Worm (Caenorhabditis elegans) whole organism, midembryonic: ENCODE data around the gene srj-55.

ENCODE experiments used
- cog-1 ChIP-seq: sonication (generic microtip); optimal IDR thresholded peaks from 2 replicates; lab custom pipeline; 2016; ENCODE audit warnings: missing genetic modification characterization, missing compliant biosample characterization
- flt-1 ChIP-seq: fragments of 200-800 bp; sonication (Bioruptor generic); IDR thresholded peaks from 2 replicates; pipeline ENCODE4 v1.3.6; 2022; ENCODE audit warnings: missing genetic modification characterization, missing compliant biosample characterization
- klf-2 ChIP-seq: fragments of 200-800 bp; sonication (Bioruptor generic); conservative IDR thresholded peaks from 2 replicates; pipeline ENCODE4 v1.3.6; 2022; ENCODE audit warnings: missing genetic modification reagents, missing genetic modification characterization, missing compliant biosample characterization
- med-1 ChIP-seq: sonication (generic microtip); optimal IDR thresholded peaks from 2 replicates; lab custom pipeline; 2017; ENCODE audit warnings: missing genetic modification characterization, mild to moderate bottlenecking, missing compliant biosample characterization, antibody characterized with exemption, missing genetic modification reagents; ENCODE audit not compliant: insufficient read depth
- ref-1 ChIP-seq: fragments of 200-800 bp; sonication (Bioruptor generic); conservative IDR thresholded peaks from 2 replicates; pipeline ENCODE4 v1.3.6; 2022; ENCODE audit warnings: missing genetic modification reagents, missing genetic modification characterization, missing compliant biosample characterization
- tab-1 ChIP-seq: fragments of 200-800 bp; sonication (Bioruptor generic); IDR thresholded peaks from 2 replicates; pipeline ENCODE4 v1.3.6; 2022; ENCODE audit warnings: missing genetic modification characterization, missing compliant biosample characterization
- ztf-23 ChIP-seq: fragments of 200-800 bp; sonication (Bioruptor generic); IDR thresholded peaks from 2 replicates; pipeline ENCODE4 v1.3.6; 2022; ENCODE audit warnings: missing genetic modification reagents, missing genetic modification characterization, missing compliant biosample characterization

- no peak for TF ChIP-seq ztf-23 (GFP tag; lab: Robert Waterston, UW)
- TF ChIP-seq tab-1, result no peak
- no peak for TF ChIP-seq ref-1 (GFP tag; lab: Robert Waterston, UW)
- no peak for TF ChIP-seq klf-2 (GFP tag; lab: Robert Waterston, UW)
- TF ChIP-seq flt-1 (GFP tag; lab: Robert Waterston, UW), result no peak
- TF ChIP-seq med-1 (GFP tag; lab: Kevin White, UChicago), result no peak
- TF ChIP-seq cog-1 (tag; lab: Kevin White, UChicago), result no peak
These were observed 12.0 kb downstream of the srj-55 start, which contains the start of gene srj-44 for ce11 chrV:2845771-2846170.
